Worm (Caenorhabditis elegans): ENCODE measurements around the gene R10D12.1.
A peak's percentile ranks its signal among the peaks of the same experiment; 100 is the strongest.

The R10D12.1 gene

ce11 chrV:13909400-13909799 is 25.0 kb downstream of the R10D12.1 start, which contains the start of gene C06B3.7 (continued):
- TF ChIP-seq sdz-38 (tag; optimal IDR thresholded peaks at IDR 0.05): no peak
- TF ChIP-seq T07F8.4 (tag; optimal IDR thresholded peaks at IDR 0.05): no peak
- peak; percentile 4 for TF ChIP-seq ceh-27 (GFP tag; optimal IDR thresholded peaks at IDR 0.05)
- TF ChIP-seq let-526 (GFP tag; IDR thresholded peaks at IDR 0.05): peak; percentile 81
- TF ChIP-seq let-607 (tag; optimal IDR thresholded peaks at IDR 0.05): peak in 1 of 2 experiments; percentile 47
- TF ChIP-seq nhr-80 (tag; optimal IDR thresholded peaks at IDR 0.05): peak; percentile 83
- TF ChIP-seq somi-1 (GFP tag; optimal IDR thresholded peaks at IDR 0.05): peak; percentile 53
- TF ChIP-seq madf-8 (GFP tag; conservative IDR thresholded peaks at IDR 0.05): no peak
- no peak for TF ChIP-seq die-1 (tag; optimal IDR thresholded peaks at IDR 0.05)
- TF ChIP-seq mel-28 (tag; optimal IDR thresholded peaks at IDR 0.05; ENCODE audit: borderline replicate concordance): no peak
- peak; percentile 59 for TF ChIP-seq tlf-1 (GFP tag; optimal IDR thresholded peaks at IDR 0.05)
- peak; percentile 46; the same call in 1 of the 2 replicates for TF ChIP-seq nfyb-1 (GFP tag; IDR thresholded peaks at IDR 0.05)
- peak; percentile 62 for TF ChIP-seq unc-62 (GFP tag; optimal IDR thresholded peaks at IDR 0.05)
- TF ChIP-seq lin-54 (GFP tag; optimal IDR thresholded peaks at IDR 0.05): no peak
- no peak for TF ChIP-seq nhr-120 (GFP tag; IDR thresholded peaks at IDR 0.05)
- peak; percentile 55 for TF ChIP-seq tbp1 (GFP tag; optimal IDR thresholded peaks at IDR 0.05)
- TF ChIP-seq ztf-25 (GFP tag; IDR thresholded peaks at IDR 0.05): no peak
- no peak for TF ChIP-seq snpc-3.4 (tag; optimal IDR thresholded peaks at IDR 0.05)
- peak; percentile 98 for TF ChIP-seq cebp-1 (GFP tag; IDR thresholded peaks at IDR 0.05)
- TF ChIP-seq cebp-1 (tag; optimal IDR thresholded peaks at IDR 0.05): peak; percentile 99
- TF ChIP-seq snpc-4 (GFP tag; optimal IDR thresholded peaks at IDR 0.05): no peak
- TF ChIP-seq snpc-4 (tag; optimal IDR thresholded peaks at IDR 0.05): peak in 2 of 4 experiments; percentile 1 to 51
- peak; percentile 96 for TF ChIP-seq atf-7 (tag; optimal IDR thresholded peaks at IDR 0.05)
- 0 out of 2 replicates have a peak, but pooled peaks have one; percentile 2 for TF ChIP-seq madf-3 (GFP tag; IDR thresholded peaks at IDR 0.05)
- TF ChIP-seq ceh-91 (GFP tag; IDR thresholded peaks at IDR 0.05): no peak
- peak; percentile 91 for TF ChIP-seq pha-4 (tag; optimal IDR thresholded peaks at IDR 0.05)
- TF ChIP-seq K11D2.4 (GFP tag; IDR thresholded peaks at IDR 0.05): peak; percentile 45; the same call in 1 of the 2 replicates
- no peak for TF ChIP-seq unc-130 (GFP tag; optimal IDR thresholded peaks at IDR 0.05)

ce11 chrV:13908916-13909176 is 25.6 kb downstream of the R10D12.1 start, which contains the start of gene C06B3.6:
C06B3.6 (minus strand) TSS chrV:13908967.
- 0 out of 2 replicates have a peak, but pooled peaks have one; percentile 5 for TF ChIP-seq pbrm-1 (GFP tag; IDR thresholded peaks at IDR 0.05)
- peak; percentile 90 for TF ChIP-seq ama-1 (optimal IDR thresholded peaks at IDR 0.05)
- no peak for TF ChIP-seq ama-1 (GFP tag; optimal IDR thresholded peaks at IDR 0.05)
- TF ChIP-seq B0336.3 (GFP tag; IDR thresholded peaks at IDR 0.05): 0 out of 2 replicates have a peak, but pooled peaks have one; percentile 0
- 0 out of 2 replicates have a peak, but pooled peaks have one; percentile 4 for TF ChIP-seq aptf-2 (GFP tag; conservative IDR thresholded peaks at IDR 0.05)
- no peak for TF ChIP-seq lsy-27 (tag; optimal IDR thresholded peaks at IDR 0.05; ENCODE audit: borderline replicate concordance, insufficient read depth)
- TF ChIP-seq sea-2 (GFP tag; IDR thresholded peaks at IDR 0.05): no peak
- no peak for TF ChIP-seq snpc-1.1 (tag; optimal IDR thresholded peaks at IDR 0.05; ENCODE audit: insufficient read depth)
- no peak for TF ChIP-seq madf-6 (GFP tag; IDR thresholded peaks at IDR 0.05)
